In genomic region chr3R:15472753-15473212, dm6 we compare ENCODE assay signal across 1 fruit fly cellular context.
TF ChIP-seq lines count a peak whose summit lies in the region.

No protein-coding gene starts in this region.

TF ChIP-seq in whole organism, embryonic, 481 proteins besides CTCF, POLR2A, EP300 and RAD21 (continued from another document and continues in another):
- peak; percentile 32 for TF ChIP-seq CG12391 (tag; optimal IDR thresholded peaks at IDR 0.05; lab: Kevin White, UChicago)
- TF ChIP-seq Rfx (GFP tag; IDR thresholded peaks at IDR 0.05; lab: Robert Waterston, UW), result peak; percentile 76
- TF ChIP-seq Asciz (GFP tag; optimal IDR thresholded peaks at IDR 0.05; lab: Kevin White, UChicago), result no peak
- no peak for TF ChIP-seq CG8290 (GFP tag; optimal IDR thresholded peaks at IDR 0.05; lab: Kevin White, UChicago)
- TF ChIP-seq CG8290 (tag; optimal IDR thresholded peaks at IDR 0.05; lab: Kevin White, UChicago), result peak in 1 of 2 experiments; percentile 45
- TF ChIP-seq crc (GFP tag; optimal IDR thresholded peaks at IDR 0.05; lab: Kevin White, UChicago), result peak; percentile 4
- TF ChIP-seq grau (tag; optimal IDR thresholded peaks at IDR 0.05; lab: Kevin White, UChicago), result peak; percentile 72
- TF ChIP-seq prd (optimal IDR thresholded peaks at IDR 0.05; lab: Kevin White, UChicago), result no peak
- TF ChIP-seq prd (GFP tag; IDR thresholded peaks at IDR 0.05; lab: Robert Waterston, UW), result peak; percentile 47; the same call in 2 of the 3 replicates
- TF ChIP-seq CG10147 (GFP tag; optimal IDR thresholded peaks at IDR 0.05; lab: Kevin White, UChicago), result peak; percentile 72
- TF ChIP-seq exex (tag; optimal IDR thresholded peaks at IDR 0.05; lab: Kevin White, UChicago), result no peak
- TF ChIP-seq Bdp1 (GFP tag; optimal IDR thresholded peaks at IDR 0.05; lab: Kevin White, UChicago), result no peak
- TF ChIP-seq CG7786 (GFP tag; optimal IDR thresholded peaks at IDR 0.05; lab: Kevin White, UChicago), result peak; percentile 45
- no peak for TF ChIP-seq aop (GFP tag; IDR thresholded peaks at IDR 0.05; lab: Robert Waterston, UW)
- peak; percentile 46 for TF ChIP-seq Sox102F (GFP tag; optimal IDR thresholded peaks at IDR 0.05; lab: Kevin White, UChicago)
- peak; percentile 50 for TF ChIP-seq Hsf (GFP tag; optimal IDR thresholded peaks at IDR 0.05; lab: Kevin White, UChicago)
- TF ChIP-seq Hmr (GFP tag; optimal IDR thresholded peaks at IDR 0.05; lab: Kevin White, UChicago), result peak; percentile 30
- peak; percentile 50 for TF ChIP-seq CG7556 (GFP tag; optimal IDR thresholded peaks at IDR 0.05; lab: Kevin White, UChicago)
- no peak for TF ChIP-seq pnt (GFP tag; optimal IDR thresholded peaks at IDR 0.05; lab: Kevin White, UChicago)
- no peak for TF ChIP-seq CG6765 (GFP tag; optimal IDR thresholded peaks at IDR 0.05; lab: Kevin White, UChicago)
- TF ChIP-seq TFAM (GFP tag; optimal IDR thresholded peaks at IDR 0.05; lab: Kevin White, UChicago), result no peak
- TF ChIP-seq zfh2 (GFP tag; optimal IDR thresholded peaks at IDR 0.05; lab: Kevin White, UChicago), result peak; percentile 76
- no peak for TF ChIP-seq luna (GFP tag; optimal IDR thresholded peaks at IDR 0.05; lab: Kevin White, UChicago)
- TF ChIP-seq gsb (GFP tag; IDR thresholded peaks at IDR 0.05; lab: Robert Waterston, UW), result 0 out of 2 replicates have a peak, but pooled peaks have one; percentile 28
- peak; percentile 7 for TF ChIP-seq CG14710 (tag; optimal IDR thresholded peaks at IDR 0.05; lab: Kevin White, UChicago)
- peak; percentile 47; the same call in 1 of the 2 replicates for TF ChIP-seq CG3847 (GFP tag; IDR thresholded peaks at IDR 0.05; lab: Robert Waterston, UW)
- TF ChIP-seq Sox100B (GFP tag; optimal IDR thresholded peaks at IDR 0.05; lab: Kevin White, UChicago), result peak; percentile 46
- peak; percentile 79 for TF ChIP-seq CoRest (tag; optimal IDR thresholded peaks at IDR 0.05; lab: Kevin White, UChicago)
- no peak for TF ChIP-seq bbx (GFP tag; IDR thresholded peaks at IDR 0.05; lab: Robert Waterston, UW; ENCODE audit: partially characterized antibody)
- no peak for TF ChIP-seq pfk (GFP tag; optimal IDR thresholded peaks at IDR 0.05; lab: Kevin White, UChicago)
- TF ChIP-seq CG7357 (GFP tag; IDR thresholded peaks at IDR 0.05; lab: Robert Waterston, UW), result 0 out of 3 replicates have a peak, but pooled peaks have one; percentile 47
- peak; percentile 46 for TF ChIP-seq PHDP (tag; optimal IDR thresholded peaks at IDR 0.05; lab: Kevin White, UChicago)
- peak; percentile 20 for TF ChIP-seq CG4854 (GFP tag; optimal IDR thresholded peaks at IDR 0.05; lab: Kevin White, UChicago)
- no peak for TF ChIP-seq tup (GFP tag; optimal IDR thresholded peaks at IDR 0.05; lab: Kevin White, UChicago)
- TF ChIP-seq en (GFP tag; optimal IDR thresholded peaks at IDR 0.05; lab: Kevin White, UChicago), result no peak
- peak; percentile 68; the same call in 1 of the 3 replicates for TF ChIP-seq dysf (GFP tag; IDR thresholded peaks at IDR 0.05; lab: Robert Waterston, UW)
- TF ChIP-seq Max (GFP tag; optimal IDR thresholded peaks at IDR 0.05; lab: Kevin White, UChicago), result peak; percentile 26
- no peak for TF ChIP-seq cato (GFP tag; optimal IDR thresholded peaks at IDR 0.05; lab: Kevin White, UChicago; ENCODE audit: borderline replicate concordance)
- peak; percentile 8 for TF ChIP-seq NK7.1 (GFP tag; optimal IDR thresholded peaks at IDR 0.05; lab: Kevin White, UChicago)
- TF ChIP-seq CG13624 (GFP tag; optimal IDR thresholded peaks at IDR 0.05; lab: Kevin White, UChicago), result peak; percentile 43
- peak in 1 of 2 experiments; percentile 46 for TF ChIP-seq Pdp1 (GFP tag; optimal IDR thresholded peaks at IDR 0.05; lab: Kevin White, UChicago)
- TF ChIP-seq CG17829 (tag; optimal IDR thresholded peaks at IDR 0.05; lab: Kevin White, UChicago), result peak; percentile 10
- peak; percentile 48 for TF ChIP-seq phol (tag; optimal IDR thresholded peaks at IDR 0.05; lab: Kevin White, UChicago)
- peak; percentile 21 for TF ChIP-seq CG17568 (GFP tag; optimal IDR thresholded peaks at IDR 0.05; lab: Kevin White, UChicago)
- peak; percentile 9 for TF ChIP-seq CG16815 (GFP tag; optimal IDR thresholded peaks at IDR 0.05; lab: Kevin White, UChicago)
- peak; percentile 39; the same call in 1 of the 2 replicates for TF ChIP-seq wdn (GFP tag; IDR thresholded peaks at IDR 0.05; lab: Robert Waterston, UW)
- peak; percentile 45; the same call in 1 of the 2 replicates for TF ChIP-seq CG14014 (GFP tag; IDR thresholded peaks at IDR 0.05; lab: Robert Waterston, UW)
- peak; percentile 61; the same call in 2 of the 3 replicates for TF ChIP-seq Dbx (GFP tag; IDR thresholded peaks at IDR 0.05; lab: Robert Waterston, UW)
- peak; percentile 35; the same call in 1 of the 2 replicates for TF ChIP-seq ranshi (GFP tag; IDR thresholded peaks at IDR 0.05; lab: Robert Waterston, UW)
- TF ChIP-seq so (GFP tag; IDR thresholded peaks at IDR 0.05; lab: Robert Waterston, UW), result 0 out of 3 replicates have a peak, but pooled peaks have one; percentile 42
- peak; percentile 43; the same call in 1 of the 3 replicates for TF ChIP-seq tgo (GFP tag; IDR thresholded peaks at IDR 0.05; lab: Robert Waterston, UW)
- peak; percentile 29 for TF ChIP-seq CG6813 (GFP tag; optimal IDR thresholded peaks at IDR 0.05; lab: Kevin White, UChicago)
- TF ChIP-seq NfI (GFP tag; optimal IDR thresholded peaks at IDR 0.05; lab: Kevin White, UChicago), result peak; percentile 32
- TF ChIP-seq CG11560 (tag; IDR thresholded peaks at IDR 0.05; lab: Robert Waterston, UW), result 0 out of 3 replicates have a peak, but pooled peaks have one; percentile 9
- no peak for TF ChIP-seq CG16813 (GFP tag; IDR thresholded peaks at IDR 0.05; lab: Robert Waterston, UW; ENCODE audit: partially characterized antibody)
- TF ChIP-seq CG18476 (GFP tag; optimal IDR thresholded peaks at IDR 0.05; lab: Kevin White, UChicago), result peak; percentile 25
- peak; percentile 62; the same call in 2 of the 3 replicates for TF ChIP-seq row (GFP tag; IDR thresholded peaks at IDR 0.05; lab: Robert Waterston, UW)
- peak; percentile 20 for TF ChIP-seq Atf-2 (GFP tag; optimal IDR thresholded peaks at IDR 0.05; lab: Kevin White, UChicago)
- TF ChIP-seq seq (GFP tag; IDR thresholded peaks at IDR 0.05; lab: Robert Waterston, UW), result peak; percentile 44
- no peak for TF ChIP-seq sima (GFP tag; optimal IDR thresholded peaks at IDR 0.05; lab: Kevin White, UChicago)
- TF ChIP-seq cwo (GFP tag; optimal IDR thresholded peaks at IDR 0.05; lab: Kevin White, UChicago), result peak; percentile 9
- TF ChIP-seq sens (GFP tag; lab: Kevin White, UChicago), result peak; percentile 86
- 0 out of 3 replicates have a peak, but pooled peaks have one; percentile 27 for TF ChIP-seq CG11695 (GFP tag; IDR thresholded peaks at IDR 0.05; lab: Robert Waterston, UW)
- TF ChIP-seq CG18599 (GFP tag; optimal IDR thresholded peaks at IDR 0.05; lab: Kevin White, UChicago), result peak; percentile 44
- no peak for TF ChIP-seq her (GFP tag; optimal IDR thresholded peaks at IDR 0.05; lab: Kevin White, UChicago)
- no peak for TF ChIP-seq CG34224 (GFP tag; IDR thresholded peaks at IDR 0.05; lab: Robert Waterston, UW; ENCODE audit: partially characterized antibody)
- peak; percentile 34 for TF ChIP-seq CG9876 (GFP tag; optimal IDR thresholded peaks at IDR 0.05; lab: Kevin White, UChicago)
- TF ChIP-seq CG12219 (GFP tag; optimal IDR thresholded peaks at IDR 0.05; lab: Kevin White, UChicago), result peak; percentile 21
- TF ChIP-seq Abd-B (GFP tag; optimal IDR thresholded peaks at IDR 0.05; lab: Kevin White, UChicago), result peak; percentile 28
- no peak for TF ChIP-seq CG4360 (GFP tag; IDR thresholded peaks at IDR 0.05; lab: Robert Waterston, UW)
- TF ChIP-seq bab2 (GFP tag; optimal IDR thresholded peaks at IDR 0.05; lab: Kevin White, UChicago), result peak; percentile 31
- TF ChIP-seq Dip3 (GFP tag; optimal IDR thresholded peaks at IDR 0.05; lab: Kevin White, UChicago), result peak; percentile 76
- peak; percentile 9 for TF ChIP-seq CG10654 (GFP tag; optimal IDR thresholded peaks at IDR 0.05; lab: Kevin White, UChicago)
- TF ChIP-seq CG13296 (GFP tag; optimal IDR thresholded peaks at IDR 0.05; lab: Kevin White, UChicago), result peak; percentile 20
- TF ChIP-seq CG9215 (GFP tag; IDR thresholded peaks at IDR 0.05; lab: Robert Waterston, UW), result peak; percentile 47
- 0 out of 2 replicates have a peak, but pooled peaks have one; percentile 10 for TF ChIP-seq E2f1 (GFP tag; IDR thresholded peaks at IDR 0.05; lab: Robert Waterston, UW)
- no peak for TF ChIP-seq lola (GFP tag; optimal IDR thresholded peaks at IDR 0.05; lab: Kevin White, UChicago)
- TF ChIP-seq CG10267 (tag; optimal IDR thresholded peaks at IDR 0.05; lab: Kevin White, UChicago), result peak; percentile 20
- peak; percentile 37 for TF ChIP-seq Dad (GFP tag; optimal IDR thresholded peaks at IDR 0.05; lab: Kevin White, UChicago)
- peak; percentile 25 for TF ChIP-seq CG12071 (GFP tag; optimal IDR thresholded peaks at IDR 0.05; lab: Kevin White, UChicago)
- TF ChIP-seq Ada2b (GFP tag; IDR thresholded peaks at IDR 0.05; lab: Robert Waterston, UW), result peak; percentile 37
- peak; percentile 50; the same call in 1 of the 2 replicates for TF ChIP-seq CG14441 (GFP tag; IDR thresholded peaks at IDR 0.05; lab: Robert Waterston, UW)
- no peak for TF ChIP-seq klu (GFP tag; IDR thresholded peaks at IDR 0.05; lab: Robert Waterston, UW)
- peak; percentile 69 for TF ChIP-seq CG32532 (GFP tag; IDR thresholded peaks at IDR 0.05; lab: Robert Waterston, UW)
- peak; percentile 15 for TF ChIP-seq CG10543 (GFP tag; optimal IDR thresholded peaks at IDR 0.05; lab: Kevin White, UChicago)
- TF ChIP-seq Blimp-1 (GFP tag; optimal IDR thresholded peaks at IDR 0.05; lab: Kevin White, UChicago), result peak; percentile 28
- TF ChIP-seq CG15011 (GFP tag; optimal IDR thresholded peaks at IDR 0.05; lab: Kevin White, UChicago), result peak; percentile 16
- peak; percentile 8 for TF ChIP-seq CG4820 (GFP tag; optimal IDR thresholded peaks at IDR 0.05; lab: Kevin White, UChicago)
- no peak for TF ChIP-seq peb (GFP tag; IDR thresholded peaks at IDR 0.05; lab: Robert Waterston, UW)
- TF ChIP-seq D19B (GFP tag; optimal IDR thresholded peaks at IDR 0.05; lab: Kevin White, UChicago), result peak; percentile 55
- no peak for TF ChIP-seq eve (GFP tag; optimal IDR thresholded peaks at IDR 0.05; lab: Kevin White, UChicago)
- TF ChIP-seq HHEX (GFP tag; optimal IDR thresholded peaks at IDR 0.05; lab: Kevin White, UChicago), result peak; percentile 32
- no peak for TF ChIP-seq sr (GFP tag; IDR thresholded peaks at IDR 0.05; lab: Robert Waterston, UW)
- peak; percentile 65 for TF ChIP-seq fd3F (GFP tag; optimal IDR thresholded peaks at IDR 0.05; lab: Kevin White, UChicago)
- TF ChIP-seq Poxn (GFP tag; IDR thresholded peaks at IDR 0.05; lab: Robert Waterston, UW), result peak; percentile 5; the same call in 1 of the 2 replicates
- TF ChIP-seq Myb (GFP tag; optimal IDR thresholded peaks at IDR 0.05; lab: Kevin White, UChicago), result peak; percentile 30
- no peak for TF ChIP-seq tx (GFP tag; optimal IDR thresholded peaks at IDR 0.05; lab: Kevin White, UChicago)
- peak; percentile 33; the same call in 1 of the 2 replicates for TF ChIP-seq esg (GFP tag; conservative IDR thresholded peaks at IDR 0.05; lab: Robert Waterston, UW)
- peak; percentile 25 for TF ChIP-seq Antp (GFP tag; optimal IDR thresholded peaks at IDR 0.05; lab: Kevin White, UChicago)
- peak; percentile 19 for TF ChIP-seq CG10274 (GFP tag; optimal IDR thresholded peaks at IDR 0.05; lab: Kevin White, UChicago)
- peak; percentile 37 for TF ChIP-seq bcd (GFP tag; optimal IDR thresholded peaks at IDR 0.05; lab: Kevin White, UChicago)
- no peak for TF ChIP-seq Drgx (GFP tag; IDR thresholded peaks at IDR 0.05; lab: Robert Waterston, UW)
- TF ChIP-seq Mrtf (GFP tag; IDR thresholded peaks at IDR 0.05; lab: Robert Waterston, UW), result 0 out of 3 replicates have a peak, but pooled peaks have one; percentile 45
- TF ChIP-seq nmo (GFP tag; optimal IDR thresholded peaks at IDR 0.05; lab: Kevin White, UChicago), result peak; percentile 43
- TF ChIP-seq fu2 (GFP tag; optimal IDR thresholded peaks at IDR 0.05; lab: Kevin White, UChicago), result peak; percentile 60
- peak; percentile 9; the same call in 1 of the 2 replicates for TF ChIP-seq CG31224 (GFP tag; IDR thresholded peaks at IDR 0.05; lab: Robert Waterston, UW)
- peak; percentile 68 for TF ChIP-seq CG7839 (tag; optimal IDR thresholded peaks at IDR 0.05; lab: Kevin White, UChicago)
- TF ChIP-seq Deaf1 (tag; optimal IDR thresholded peaks at IDR 0.05; lab: Kevin White, UChicago), result peak; percentile 30
- TF ChIP-seq dpn (GFP tag; optimal IDR thresholded peaks at IDR 0.05; lab: Kevin White, UChicago), result peak in 1 of 2 experiments; percentile 56
- peak; percentile 27 for TF ChIP-seq Chrac-16 (GFP tag; optimal IDR thresholded peaks at IDR 0.05; lab: Kevin White, UChicago)
- TF ChIP-seq tio (GFP tag; optimal IDR thresholded peaks at IDR 0.05; lab: Kevin White, UChicago), result peak; percentile 35
- TF ChIP-seq dimm (GFP tag; IDR thresholded peaks at IDR 0.05; lab: Robert Waterston, UW), result no peak
- peak; percentile 77 for TF ChIP-seq CG2678 (tag; optimal IDR thresholded peaks at IDR 0.05; lab: Kevin White, UChicago)
- TF ChIP-seq kay (GFP tag; optimal IDR thresholded peaks at IDR 0.05; lab: Kevin White, UChicago), result no peak
- peak; percentile 38 for TF ChIP-seq az2 (GFP tag; optimal IDR thresholded peaks at IDR 0.05; lab: Kevin White, UChicago)
- peak; percentile 43 for TF ChIP-seq CG4424 (GFP tag; optimal IDR thresholded peaks at IDR 0.05; lab: Kevin White, UChicago)
- TF ChIP-seq slou (GFP tag; optimal IDR thresholded peaks at IDR 0.05; lab: Kevin White, UChicago), result no peak
- no peak for TF ChIP-seq pb (GFP tag; optimal IDR thresholded peaks at IDR 0.05; lab: Kevin White, UChicago)
- TF ChIP-seq lilli (GFP tag; optimal IDR thresholded peaks at IDR 0.05; lab: Kevin White, UChicago), result peak; percentile 65
- peak; percentile 47; the same call in 1 of the 2 replicates for TF ChIP-seq sob (GFP tag; IDR thresholded peaks at IDR 0.05; lab: Robert Waterston, UW)
- TF ChIP-seq fd64A (GFP tag; optimal IDR thresholded peaks at IDR 0.05; lab: Kevin White, UChicago), result no peak
- no peak for TF ChIP-seq HLHmδ (GFP tag; optimal IDR thresholded peaks at IDR 0.05; lab: Kevin White, UChicago)
- TF ChIP-seq CG13775 (GFP tag; optimal IDR thresholded peaks at IDR 0.05; lab: Kevin White, UChicago), result peak; percentile 34
- TF ChIP-seq Trl (optimal IDR thresholded peaks at IDR 0.05; lab: Kevin White, UChicago), result no peak
- TF ChIP-seq Trl (GFP tag; optimal IDR thresholded peaks at IDR 0.05; lab: Kevin White, UChicago), result peak; percentile 37
- TF ChIP-seq ac (GFP tag; optimal IDR thresholded peaks at IDR 0.05; lab: Kevin White, UChicago), result no peak
- TF ChIP-seq al (GFP tag; IDR thresholded peaks at IDR 0.05; lab: Robert Waterston, UW), result peak; percentile 67
- peak; percentile 40 for TF ChIP-seq Hr3 (GFP tag; optimal IDR thresholded peaks at IDR 0.05; lab: Kevin White, UChicago)
- TF ChIP-seq CG9609 (GFP tag; optimal IDR thresholded peaks at IDR 0.05; lab: Kevin White, UChicago), result peak; percentile 53
